Fruit fly (Drosophila melanogaster) whole organism, wandering third instar larva: ENCODE measurements around the gene Cht5.

Experiments used
- CG9705 ChIP-seq: fragments of 200-800 bp; sonication (Bioruptor generic); optimal IDR thresholded peaks from 2 replicates; lab custom pipeline; 2018; ENCODE audit warnings: missing biosample characterization, mild to moderate bottlenecking, missing genetic modification characterization
- CrebA ChIP-seq: fragments of 200-800 bp; sonication (Bioruptor generic); optimal IDR thresholded peaks from 2 replicates; lab custom pipeline; 2016; ENCODE audit warnings: missing biosample characterization, mild to moderate bottlenecking, missing genetic modification characterization, borderline replicate concordance
- Sp1 ChIP-seq: fragments of 200-800 bp; sonication (Bioruptor generic); optimal IDR thresholded peaks from 3 replicates; lab custom pipeline; 2019; ENCODE audit warnings: missing biosample characterization, mild to moderate bottlenecking, missing genetic modification characterization, moderate library complexity
- br ChIP-seq: fragments of 200-800 bp; sonication (Bioruptor generic); optimal IDR thresholded peaks from 2 replicates; lab custom pipeline; 2016; ENCODE audit warnings: missing biosample characterization, missing genetic modification characterization
- dsf ChIP-seq: sonication (Bioruptor generic); optimal IDR thresholded peaks from 2 replicates; lab custom pipeline; 2016; ENCODE audit warnings: missing biosample characterization, missing genetic modification characterization, borderline replicate concordance
- ey ChIP-seq: fragments of 200-800 bp; sonication (Bioruptor generic); optimal IDR thresholded peaks from 2 replicates; lab custom pipeline; 2016; ENCODE audit warnings: missing biosample characterization, missing genetic modification characterization
- h ChIP-seq: fragments of 200-800 bp; sonication (Bioruptor generic); optimal IDR thresholded peaks from 3 replicates; lab custom pipeline; 2016; ENCODE audit warnings: missing biosample characterization, mild to moderate bottlenecking, missing genetic modification characterization
- pan ChIP-seq: fragments of >200 bp; optimal IDR thresholded peaks from 2 replicates; lab custom pipeline; 2017
- psq ChIP-seq: fragments of 200-800 bp; sonication (Bioruptor generic); optimal IDR thresholded peaks from 3 replicates; lab custom pipeline; 2017; ENCODE audit warnings: missing biosample characterization, mild to moderate bottlenecking, missing genetic modification characterization, moderate library complexity

DNA sequence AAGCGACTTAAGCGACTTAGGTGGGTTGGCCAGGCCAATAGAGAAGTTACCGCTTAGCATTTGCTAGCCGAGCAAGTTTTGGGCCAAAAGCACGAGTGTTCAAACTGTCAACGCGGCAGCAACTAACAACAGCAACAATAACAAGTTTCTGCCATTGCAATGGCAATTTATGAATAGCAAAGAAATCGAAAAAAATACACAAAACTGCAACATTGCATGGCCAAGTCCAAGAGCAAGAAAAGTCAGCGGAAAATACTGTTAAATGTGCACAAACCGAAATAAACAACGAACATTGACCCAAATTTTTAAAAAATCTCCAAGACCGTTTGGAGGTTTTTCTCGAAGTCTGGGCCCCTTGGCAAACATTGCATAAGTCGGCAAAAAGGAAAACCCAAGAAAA, 43.0 kb downstream of the Cht5 start:
- TF ChIP-seq psq (GFP tag; lab: Kevin White, UChicago) (no peak), CG9705 (GFP tag; lab: Kevin White, UChicago) (no peak), br (no peak), ey (GFP tag; lab: Kevin White, UChicago) (no peak), Sp1 (GFP tag; lab: Kevin White, UChicago) (no peak), pan (no peak), CrebA (no peak), h (no peak), dsf (GFP tag; lab: Kevin White, UChicago) (no peak)
